Worm (Caenorhabditis elegans): Measurements from ENCODE around the gene vti-1.

DNA sequence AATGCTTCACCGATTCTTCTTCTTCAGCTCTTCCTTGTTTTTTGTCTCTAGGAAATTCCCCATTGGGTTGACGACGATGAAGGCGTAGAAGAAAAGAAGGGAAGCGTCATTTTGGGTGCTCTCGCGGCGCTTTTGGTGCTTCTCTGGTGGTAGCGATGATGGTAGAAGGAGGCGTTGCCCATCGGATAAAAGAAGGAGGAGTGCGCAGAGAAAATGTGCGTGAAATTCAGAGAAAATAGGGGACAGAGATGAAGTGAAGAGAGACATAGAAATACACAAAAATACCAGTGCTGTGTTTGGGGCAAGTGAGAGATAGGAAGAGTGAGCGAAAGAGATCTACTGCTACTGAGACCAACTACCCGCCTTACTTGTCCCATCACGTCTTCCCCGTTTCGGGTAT lies 40.4 kb upstream of the vti-1 start, which contains the start of gene oig-5:
- no peak for TF ChIP-seq snpc-4 (tag; optimal IDR thresholded peaks at IDR 0.05)
- TF ChIP-seq elt-1 (tag; optimal IDR thresholded peaks at IDR 0.05; ENCODE audit: borderline replicate concordance, insufficient read depth): no peak
- TF ChIP-seq pha-4 (tag; optimal IDR thresholded peaks at IDR 0.05): no peak
- no peak for TF ChIP-seq lin-13 (tag; optimal IDR thresholded peaks at IDR 0.05)
- TF ChIP-seq unc-39 (tag; optimal IDR thresholded peaks at IDR 0.05): no peak
- no peak for TF ChIP-seq ztf-11 (tag; optimal IDR thresholded peaks at IDR 0.05)
- no peak for TF ChIP-seq sptf-1 (tag; optimal IDR thresholded peaks at IDR 0.05)
- TF ChIP-seq nhr-28 (tag; optimal IDR thresholded peaks at IDR 0.05): no peak
- TF ChIP-seq lsy-2 (tag; optimal IDR thresholded peaks at IDR 0.05): no peak
- no peak for TF ChIP-seq nhr-12 (tag; optimal IDR thresholded peaks at IDR 0.05)
